Fruit fly (Drosophila melanogaster) S2 (cell line): Measurements from ENCODE around the gene CG14441.

ENCODE experiments used
- CG8478 ChIP-seq: fragments of >200 bp; optimal IDR thresholded peaks from 2 replicates; lab custom pipeline; 2018
- CTCF ChIP-seq, 2 experiments: fragments of >200 bp; optimal IDR thresholded peaks; 2 replicates each; lab custom pipeline; 2018

The CG14441 gene

DNA sequence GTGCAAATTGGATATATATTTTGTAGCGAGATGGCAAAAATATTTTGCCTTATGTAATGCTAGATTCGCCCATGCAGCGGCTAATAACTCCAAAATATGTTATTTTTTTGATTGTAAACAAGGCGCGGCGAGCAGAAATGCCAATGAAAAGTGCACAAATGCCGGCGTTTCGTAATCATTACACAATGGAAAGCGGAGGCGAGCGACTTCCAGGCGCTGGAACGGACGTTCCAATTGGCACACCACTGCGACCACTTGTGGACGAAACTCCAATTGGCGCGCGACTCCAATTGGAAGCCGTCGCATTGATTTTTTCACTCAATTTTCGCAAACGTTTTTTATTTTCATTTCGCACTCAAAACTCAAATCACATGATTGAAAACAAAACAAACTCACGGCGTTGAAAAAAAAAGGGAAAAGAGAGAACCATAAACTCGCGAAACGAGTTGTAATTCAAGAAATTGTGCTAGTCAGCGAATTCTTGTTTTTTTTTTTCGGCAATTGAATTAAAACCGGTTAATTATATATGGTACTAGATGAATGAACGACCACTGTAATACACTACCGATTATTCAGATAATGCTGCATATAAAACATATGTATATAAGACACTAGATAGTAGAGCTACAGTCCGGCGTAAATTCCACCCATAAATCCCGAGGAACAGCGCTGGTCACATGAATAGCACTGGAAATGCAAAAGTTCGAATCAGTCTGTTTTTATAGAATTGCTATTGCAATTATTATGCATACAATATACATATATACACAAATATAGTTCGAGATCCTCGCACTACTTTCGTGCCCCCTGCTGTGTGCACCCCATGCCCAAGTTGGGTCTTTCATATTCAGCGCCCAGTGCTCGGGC, 20.4 kb upstream of the CG14441 start, which contains the start of gene ND-ASHI:
TSS of gene ND-ASHI (minus strand) at position 484 of the 867 bp plus-strand sequence.
- no peak for TF ChIP-seq CG8478 (lab: Kevin White, UChicago)
- no peak for TF ChIP-seq CTCF (optimal IDR thresholded peaks at IDR 0.05; lab: Kevin White, UChicago)

DNA sequence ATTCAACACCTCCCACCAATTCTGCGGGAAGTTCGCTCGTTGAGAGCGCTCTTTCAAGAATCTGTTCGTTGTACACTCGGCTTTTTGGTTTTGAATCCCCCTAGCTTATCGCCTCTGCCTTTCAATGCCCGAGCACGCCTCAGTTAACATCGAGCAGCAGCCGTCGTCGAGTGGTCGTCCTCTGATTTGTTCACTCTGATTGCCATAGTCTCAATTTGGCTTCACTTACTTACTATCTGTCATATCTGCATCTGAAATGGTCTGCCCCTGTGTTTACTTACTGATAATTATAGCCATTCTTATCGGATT, 19.9 kb upstream of the CG14441 start:
- TF ChIP-seq CTCF (optimal IDR thresholded peaks at IDR 0.05; lab: Kevin White, UChicago), result no peak
- TF ChIP-seq CG8478 (lab: Kevin White, UChicago), result no peak

DNA sequence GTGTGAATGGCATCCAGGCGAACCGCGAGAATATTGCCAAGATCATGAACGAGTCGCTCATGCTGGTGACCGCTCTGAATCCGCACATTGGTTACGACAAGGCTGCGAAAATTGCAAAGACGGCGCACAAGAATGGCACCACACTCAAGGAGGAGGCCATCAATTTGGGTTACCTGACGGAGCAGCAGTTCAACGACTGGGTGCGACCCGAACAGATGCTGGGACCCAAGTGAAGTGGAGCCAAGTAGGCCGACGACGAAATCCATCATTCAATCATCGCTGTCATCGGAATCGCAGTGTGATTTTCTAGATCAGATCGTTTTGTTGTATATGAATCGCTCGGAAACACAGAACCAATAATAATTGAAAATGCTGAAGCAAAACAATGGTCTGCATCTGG, 17.8 kb upstream of the CG14441 start, which contains the start of gene Fum2:
TSS of gene Fum2 (plus strand) at position 301 of the 400 bp plus-strand sequence.
- TF ChIP-seq CG8478 (lab: Kevin White, UChicago) (no peak), CTCF (optimal IDR thresholded peaks at IDR 0.05; lab: Kevin White, UChicago) (no peak)

DNA sequence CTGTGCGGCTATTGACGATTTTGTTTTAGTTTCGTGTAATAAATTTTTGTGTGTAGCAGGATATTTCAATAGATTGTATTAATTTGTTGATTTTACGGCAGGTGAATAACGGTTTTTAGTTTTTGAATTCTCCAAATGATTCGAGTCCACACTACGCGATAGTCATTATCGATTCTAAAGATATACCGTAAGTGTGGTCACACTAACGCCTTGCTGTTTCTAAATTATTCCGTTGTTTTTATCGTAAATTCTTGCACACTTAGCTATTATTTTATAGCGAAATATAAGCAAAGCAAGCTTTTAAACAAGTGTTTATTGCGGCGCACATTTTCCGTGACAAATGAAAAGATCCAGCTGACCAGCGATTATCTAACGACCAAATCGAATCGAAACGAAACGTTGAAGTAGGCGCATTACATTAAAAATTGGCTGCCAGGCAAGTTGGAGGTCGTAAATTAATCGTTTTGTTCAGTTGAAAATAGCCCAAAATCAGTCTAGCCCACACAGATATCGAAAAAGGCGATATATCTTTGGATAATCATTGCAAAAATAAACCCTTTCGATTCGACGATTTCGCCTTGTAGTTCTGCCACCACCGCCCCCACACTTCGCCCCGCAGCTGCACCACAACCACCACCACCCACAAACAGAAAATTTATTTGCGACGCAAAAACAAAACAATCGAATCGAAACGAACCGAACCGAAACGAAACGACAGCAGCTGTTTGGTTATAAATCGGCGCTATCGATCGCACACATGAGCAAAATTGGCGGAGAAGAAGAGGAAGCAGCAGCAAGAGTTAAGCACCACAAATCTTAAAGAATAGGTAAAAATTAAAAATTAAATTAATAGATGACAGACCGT, 15.4 kb upstream of the CG14441 start, which contains the start of gene Pink1:
TSS of gene Pink1 (plus strand) at position 164 of the 865 bp plus-strand sequence.
- TF ChIP-seq CG8478 (lab: Kevin White, UChicago) (no peak), CTCF (optimal IDR thresholded peaks at IDR 0.05; lab: Kevin White, UChicago) (peak in 1 of 2 experiments; percentile 37)

DNA sequence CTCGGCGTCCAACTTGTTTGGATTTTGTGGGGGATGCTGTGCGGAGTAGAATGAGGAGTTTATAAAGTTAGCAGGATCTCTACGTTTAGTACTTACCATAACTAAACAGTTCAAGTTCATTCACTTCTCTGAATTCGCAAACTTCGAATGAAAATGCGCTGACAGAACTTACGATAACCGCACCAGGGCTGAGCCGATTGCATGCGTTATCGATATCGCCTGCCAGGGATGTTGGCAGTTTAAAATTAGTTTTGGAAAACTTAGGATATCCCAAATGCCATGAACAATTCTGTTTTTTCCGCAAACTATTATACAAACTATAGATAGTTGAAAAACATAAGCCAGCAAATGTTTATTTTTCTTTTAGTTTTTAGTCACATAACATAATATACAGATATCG, 12.0 kb upstream of the CG14441 start, which contains the start of gene CG44303:
TSS of gene CG44303 (minus strand) at position 154 of the 400 bp plus-strand sequence.
- TF ChIP-seq CTCF (optimal IDR thresholded peaks at IDR 0.05; lab: Kevin White, UChicago) (no peak), CG8478 (lab: Kevin White, UChicago) (no peak)

DNA sequence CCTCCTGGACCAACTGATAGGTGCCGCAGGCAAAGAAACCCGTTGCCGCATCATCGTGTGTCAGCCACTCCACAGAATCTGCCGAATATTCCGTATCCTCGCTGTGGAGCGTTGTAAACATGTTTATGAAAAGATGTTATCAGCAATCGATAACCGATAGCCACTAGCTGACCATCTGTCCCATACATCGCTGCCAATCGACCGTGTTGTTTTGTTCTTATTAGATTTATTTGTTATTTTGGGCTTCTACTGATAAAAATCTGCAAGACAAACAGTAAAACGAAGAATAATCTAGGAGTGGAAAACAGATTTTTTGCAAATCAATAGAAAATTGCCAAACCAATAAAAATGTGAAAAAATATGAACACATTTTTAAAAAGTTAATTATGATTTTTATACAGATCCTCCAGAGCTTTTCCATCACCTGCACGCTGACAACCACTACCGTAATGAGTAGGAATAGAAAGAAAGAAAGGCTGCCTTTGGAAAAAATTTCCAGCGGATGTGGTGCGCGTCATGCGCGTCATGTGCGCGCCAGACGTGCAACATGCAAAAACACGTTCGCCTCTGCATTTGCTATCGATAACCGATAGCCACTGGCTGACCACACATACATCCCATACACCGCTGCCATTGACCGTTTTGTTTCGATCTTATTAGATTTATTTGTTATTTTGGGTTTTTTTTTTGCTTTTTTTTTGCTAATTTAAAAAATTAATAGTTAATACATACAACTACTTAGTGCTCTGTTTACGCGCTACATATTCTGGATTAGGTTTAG, 10.5 kb upstream of the CG14441 start, which contains the start of gene CG3184:
TSS of gene CG3184 (minus strand) at position 155 of the 781 bp plus-strand sequence.
- TF ChIP-seq CTCF (optimal IDR thresholded peaks at IDR 0.05; lab: Kevin White, UChicago) (no peak), CG8478 (lab: Kevin White, UChicago) (no peak)

DNA sequence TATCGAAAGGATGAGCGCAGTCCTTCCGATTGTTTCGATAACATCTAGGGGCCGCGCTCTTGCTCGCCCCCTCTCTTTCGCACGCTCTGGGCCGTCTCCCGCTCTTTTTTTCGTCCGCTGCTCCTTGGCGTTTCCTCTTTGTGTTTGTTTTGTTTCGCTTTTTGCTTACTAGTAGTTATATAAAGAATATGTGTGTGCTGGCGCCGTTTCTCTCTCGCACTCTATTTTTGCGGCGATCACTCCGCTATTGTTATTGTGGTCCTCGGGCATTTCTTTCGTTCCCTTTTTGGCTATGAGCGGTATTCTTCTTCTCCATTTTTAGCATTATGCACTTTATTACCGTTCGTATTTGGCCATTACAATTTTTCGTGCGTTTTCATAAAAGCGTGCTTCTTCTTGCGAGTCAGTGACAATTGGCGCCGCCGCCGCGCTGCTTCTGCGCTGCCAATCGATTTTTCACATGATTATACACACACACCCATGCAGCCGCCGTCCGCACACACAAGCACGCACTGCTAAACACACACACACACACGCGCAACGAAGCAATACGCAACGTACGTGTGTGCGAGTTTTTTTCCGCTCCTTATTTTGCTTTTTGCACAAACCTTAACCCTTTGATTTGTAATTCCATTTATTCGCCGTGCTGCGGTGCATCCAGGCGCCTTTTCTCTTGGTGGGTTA, 5.1 kb upstream of the CG14441 start:
- no peak for TF ChIP-seq CTCF (optimal IDR thresholded peaks at IDR 0.05; lab: Kevin White, UChicago)
- TF ChIP-seq CG8478 (lab: Kevin White, UChicago), result no peak

DNA sequence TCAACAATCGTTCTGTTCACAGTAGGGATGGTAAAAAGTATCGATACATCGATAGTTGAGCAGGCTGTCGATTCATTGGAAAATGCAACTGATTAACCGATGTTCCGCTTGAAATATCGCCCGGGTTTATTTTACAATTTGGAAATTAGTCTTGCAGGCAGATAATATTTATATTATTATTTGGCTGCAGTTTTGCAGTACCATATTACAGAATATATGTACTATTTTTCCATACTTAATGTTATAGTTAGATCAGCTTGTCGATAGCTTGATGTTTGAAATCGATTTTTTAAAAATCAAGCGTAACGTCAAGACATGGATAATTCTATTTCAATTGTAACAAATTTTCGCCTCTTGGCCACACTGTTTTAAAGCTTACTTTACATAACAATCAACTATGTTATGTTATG, 4.3 kb upstream of the CG14441 start, which contains the start of gene CG14442:
TSS of gene CG14442 (minus strand) at position 29 of the 410 bp plus-strand sequence.
- TF ChIP-seq CTCF (optimal IDR thresholded peaks at IDR 0.05; lab: Kevin White, UChicago) (no peak), CG8478 (lab: Kevin White, UChicago) (no peak)

DNA sequence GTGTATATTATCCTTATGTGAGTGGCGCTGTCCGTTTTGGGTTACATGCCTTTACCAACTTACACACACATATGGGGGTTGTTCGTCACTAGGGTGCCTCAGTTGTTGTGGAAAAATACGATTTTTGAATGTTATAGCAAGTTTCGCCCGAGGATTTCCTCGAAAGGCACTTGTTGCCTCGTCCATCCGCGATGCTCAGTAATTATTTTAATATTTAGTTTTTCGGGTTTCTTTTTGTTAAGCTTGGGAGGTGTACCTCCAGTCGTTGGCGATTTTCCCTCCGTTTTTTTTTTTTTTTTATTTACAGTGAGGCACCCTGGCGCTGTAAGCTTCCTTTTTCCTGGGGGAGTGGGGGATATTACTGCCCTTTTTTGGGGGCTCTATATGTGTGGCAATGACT, 2.8 kb upstream of the CG14441 start:
- TF ChIP-seq CTCF (optimal IDR thresholded peaks at IDR 0.05; lab: Kevin White, UChicago), result no peak
- TF ChIP-seq CG8478 (lab: Kevin White, UChicago), result no peak

DNA sequence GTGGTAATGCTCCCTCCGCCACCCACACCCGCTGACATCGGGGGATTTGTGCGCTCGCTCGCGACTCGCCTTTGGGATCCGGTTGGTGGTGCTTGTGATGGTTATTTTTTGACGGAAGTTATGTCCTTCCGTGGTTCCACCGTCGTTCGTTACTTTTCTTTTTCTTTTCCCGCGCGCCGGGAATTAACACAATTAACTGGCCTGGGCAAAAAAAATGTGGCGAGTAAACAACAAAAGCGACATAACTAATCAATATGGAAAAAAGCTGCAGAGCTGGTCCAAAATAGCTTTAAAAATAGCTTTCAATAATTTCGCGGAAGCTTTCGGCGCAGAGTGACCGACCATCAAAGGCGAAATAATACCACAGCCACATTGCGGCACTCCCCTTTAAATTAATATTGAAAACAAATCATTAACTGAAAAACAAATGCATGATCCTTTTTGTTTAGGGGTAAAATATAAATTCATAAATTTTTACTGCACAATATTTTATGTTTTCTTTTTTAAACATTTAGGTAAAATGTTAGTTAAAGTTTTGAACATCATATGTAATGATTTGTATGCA, 978 bp upstream of the CG14441 start, which contains the start of gene CG14440:
TSS of gene CG14440 (minus strand) at position 320 of the 565 bp plus-strand sequence.
- TF ChIP-seq CG8478 (lab: Kevin White, UChicago) (no peak), CTCF (optimal IDR thresholded peaks at IDR 0.05; lab: Kevin White, UChicago) (no peak)

DNA sequence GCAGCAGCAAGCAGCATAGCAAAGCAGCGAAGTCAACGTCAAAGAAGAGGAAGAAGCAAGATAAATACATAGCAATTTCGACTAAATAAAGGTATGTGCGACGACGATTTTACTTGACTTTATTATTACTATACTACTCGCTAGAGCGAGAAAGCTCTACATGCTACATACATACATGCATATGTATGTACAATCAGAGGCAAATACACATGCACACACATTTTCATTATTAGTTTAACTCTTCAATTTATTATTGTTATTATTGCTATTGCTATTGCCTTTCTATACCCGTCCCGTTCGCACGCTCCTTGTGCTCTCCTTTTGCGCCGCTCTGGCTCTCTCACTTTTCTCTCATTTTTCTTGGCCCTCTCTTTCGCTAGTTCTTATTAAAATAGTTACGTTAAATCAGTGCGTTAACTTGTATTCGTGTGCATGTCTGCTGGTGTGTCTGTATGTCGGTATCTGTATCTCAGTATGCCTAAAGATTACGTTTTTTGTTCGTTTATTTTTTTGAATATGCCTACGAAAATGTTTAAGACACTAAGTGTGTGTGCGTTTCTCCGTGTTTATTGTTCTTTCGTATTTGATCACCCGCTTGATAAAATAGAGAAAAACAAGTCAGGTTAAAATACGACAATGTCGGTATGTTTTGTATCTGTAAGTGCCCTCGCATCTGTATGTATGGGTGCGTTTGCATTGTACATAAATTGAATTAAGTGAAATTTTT, 1.1 kb downstream of the CG14441 start:
- TF ChIP-seq CG8478 (lab: Kevin White, UChicago) (no peak), CTCF (optimal IDR thresholded peaks at IDR 0.05; lab: Kevin White, UChicago) (no peak)

DNA sequence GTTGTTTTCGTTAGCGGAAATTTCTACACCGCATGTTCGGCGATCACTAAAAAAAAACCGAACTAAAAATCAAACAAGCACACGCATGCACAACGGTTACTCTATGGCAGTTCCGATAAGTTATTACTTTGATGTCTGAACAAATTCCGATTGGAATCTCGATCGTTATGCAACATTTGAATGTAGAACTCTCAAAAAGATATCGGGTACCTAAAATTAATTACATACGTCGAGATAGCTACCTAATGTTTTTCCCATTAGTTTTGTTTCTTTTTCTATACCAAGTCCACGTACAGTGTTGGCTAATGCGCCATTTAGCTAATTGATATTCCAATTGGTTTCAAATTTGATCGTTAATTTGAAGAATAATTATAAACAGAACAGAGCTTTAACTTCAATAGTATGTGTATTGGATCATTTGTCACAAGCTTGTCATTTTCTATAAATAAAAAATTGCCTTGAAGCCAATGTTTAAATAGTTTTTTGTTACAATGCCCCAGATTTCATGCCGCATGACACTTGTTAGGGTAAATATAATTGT, 1.8 kb downstream of the CG14441 start:
- TF ChIP-seq CG8478 (lab: Kevin White, UChicago), result no peak
- TF ChIP-seq CTCF (optimal IDR thresholded peaks at IDR 0.05; lab: Kevin White, UChicago), result no peak
